Worm (Caenorhabditis elegans) whole organism, midembryonic: Measurements from ENCODE around the gene mks-5.

ENCODE experiments used
- cog-1 ChIP-seq: sonication (generic microtip); optimal IDR thresholded peaks from 2 replicates; lab custom pipeline; 2016; ENCODE audit warnings: missing genetic modification characterization, missing compliant biosample characterization
- flt-1 ChIP-seq: fragments of 200-800 bp; sonication (Bioruptor generic); IDR thresholded peaks from 2 replicates; pipeline ENCODE4 v1.3.6; 2022; ENCODE audit warnings: missing genetic modification characterization, missing compliant biosample characterization
- ztf-23 ChIP-seq: fragments of 200-800 bp; sonication (Bioruptor generic); IDR thresholded peaks from 2 replicates; pipeline ENCODE4 v1.3.6; 2022; ENCODE audit warnings: missing genetic modification reagents, missing genetic modification characterization, missing compliant biosample characterization

DNA sequence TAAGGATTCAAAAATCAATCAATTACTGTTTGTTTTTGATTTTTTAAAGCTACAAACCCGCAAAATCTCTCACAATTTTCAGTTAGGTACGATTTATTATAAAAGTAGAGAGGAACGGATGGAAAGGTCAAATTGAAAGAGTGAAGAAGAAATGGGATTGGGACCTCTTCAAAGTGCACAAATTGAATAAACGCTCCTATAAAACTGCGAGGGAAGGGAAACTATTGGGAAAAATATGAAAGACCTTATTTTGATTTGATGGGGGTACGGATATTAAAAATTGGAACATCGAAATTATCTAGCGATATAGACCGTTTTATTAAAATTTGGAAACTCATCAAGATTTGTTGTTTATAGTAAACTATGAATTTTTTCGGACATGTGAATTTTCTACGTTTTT, 46.7 kb downstream of the mks-5 start:
- TF ChIP-seq cog-1 (tag; lab: Kevin White, UChicago) (no peak), ztf-23 (GFP tag; lab: Robert Waterston, UW) (no peak), flt-1 (GFP tag; lab: Robert Waterston, UW) (no peak)
